Worm (Caenorhabditis elegans) whole organism, mixed stage, embryonic: Measurements from ENCODE around the gene pei-1.

Experiments
- M03D4.4 ChIP-seq: sonication (generic microtip); optimal IDR thresholded peaks from 2 replicates; lab custom pipeline; 2017; ENCODE audit warnings: mild to moderate bottlenecking, missing genetic modification characterization, missing compliant biosample characterization
- ceh-39 ChIP-seq: fragments of 150-350 bp; optimal IDR thresholded peaks from 2 replicates; lab custom pipeline; 2014; ENCODE audit warnings: missing biosample characterization, missing genetic modification characterization
- ceh-43 ChIP-seq: fragments of 200-800 bp; sonication (Bioruptor generic); optimal IDR thresholded peaks from 2 replicates; lab custom pipeline; 2018; ENCODE audit warnings: mild to moderate bottlenecking, missing genetic modification characterization, moderate library complexity, missing compliant biosample characterization
- cnd-1 ChIP-seq: fragments of 200-800 bp; sonication (Bioruptor generic); optimal IDR thresholded peaks from 2 replicates; lab custom pipeline; 2018; ENCODE audit warnings: mild to moderate bottlenecking, missing genetic modification characterization, missing compliant biosample characterization
- drap-1 ChIP-seq: fragments of 200-800 bp; sonication (Bioruptor generic); optimal IDR thresholded peaks from 3 replicates; lab custom pipeline; 2018; ENCODE audit warnings: mild to moderate bottlenecking, missing genetic modification characterization, missing compliant biosample characterization
- elt-1 ChIP-seq: sonication (generic microtip); optimal IDR thresholded peaks from 2 replicates; lab custom pipeline; 2017; ENCODE audit warnings: missing genetic modification characterization, mild to moderate bottlenecking, missing compliant biosample characterization, antibody characterized with exemption, moderate library complexity, borderline replicate concordance; ENCODE audit not compliant: insufficient read depth
- elt-3 ChIP-seq: fragments of 150-350 bp; optimal IDR thresholded peaks from 2 replicates; lab custom pipeline; 2014; ENCODE audit warnings: missing biosample characterization, missing genetic modification characterization
- flh-1 ChIP-seq: fragments of 200-800 bp; sonication (Bioruptor generic); optimal IDR thresholded peaks from 2 replicates; lab custom pipeline; 2018; ENCODE audit warnings: mild to moderate bottlenecking, missing genetic modification characterization, moderate library complexity, missing compliant biosample characterization
- ham-2 ChIP-seq: fragments of 200-800 bp; sonication (Bioruptor generic); optimal IDR thresholded peaks from 2 replicates; lab custom pipeline; 2018; ENCODE audit warnings: mild to moderate bottlenecking, missing genetic modification characterization, missing compliant biosample characterization
- lin-32 ChIP-seq: fragments of 200-800 bp; sonication (Bioruptor generic); optimal IDR thresholded peaks from 2 replicates; lab custom pipeline; 2018; ENCODE audit warnings: mild to moderate bottlenecking, missing genetic modification characterization, missing compliant biosample characterization
- lsy-2 ChIP-seq: fragments of 150-350 bp; optimal IDR thresholded peaks from 2 replicates; lab custom pipeline; 2014; ENCODE audit warnings: missing biosample characterization, missing genetic modification characterization
- mab-5 ChIP-seq: fragments of 150-350 bp; optimal IDR thresholded peaks from 2 replicates; lab custom pipeline; 2014; ENCODE audit warnings: missing biosample characterization, missing genetic modification characterization
- nhr-12 ChIP-seq: fragments of 150-350 bp; optimal IDR thresholded peaks from 2 replicates; lab custom pipeline; 2014; ENCODE audit warnings: missing biosample characterization, missing genetic modification characterization
- nhr-2 ChIP-seq: fragments of 150-350 bp; optimal IDR thresholded peaks from 2 replicates; lab custom pipeline; 2014; ENCODE audit warnings: missing biosample characterization, missing genetic modification characterization
- nhr-28 ChIP-seq: fragments of 150-350 bp; optimal IDR thresholded peaks from 2 replicates; lab custom pipeline; 2014; ENCODE audit warnings: missing biosample characterization, missing genetic modification characterization
- nhr-76 ChIP-seq: sonication (generic microtip); optimal IDR thresholded peaks from 2 replicates; lab custom pipeline; 2017; ENCODE audit warnings: missing biosample characterization, missing genetic modification characterization
- pha-4 ChIP-seq: fragments of 150-350 bp; optimal IDR thresholded peaks from 2 replicates; lab custom pipeline; 2018; ENCODE audit warnings: missing biosample characterization, missing genetic modification reagents, missing genetic modification characterization
- sem-2 ChIP-seq: fragments of 200-800 bp; sonication (Bioruptor generic); optimal IDR thresholded peaks from 2 replicates; lab custom pipeline; 2018; ENCODE audit warnings: mild to moderate bottlenecking, missing genetic modification characterization, missing compliant biosample characterization
- snpc-4 ChIP-seq: fragments of 150-350 bp; optimal IDR thresholded peaks from 2 replicates; lab custom pipeline; 2014; ENCODE audit warnings: missing biosample characterization, missing genetic modification characterization
- sptf-1 ChIP-seq: sonication (generic microtip); optimal IDR thresholded peaks from 2 replicates; lab custom pipeline; 2017; ENCODE audit warnings: mild to moderate bottlenecking, missing genetic modification characterization, moderate library complexity, missing compliant biosample characterization
- unc-120 ChIP-seq: sonication (generic microtip); optimal IDR thresholded peaks from 2 replicates; lab custom pipeline; 2017; ENCODE audit warnings: missing genetic modification characterization, missing compliant biosample characterization; ENCODE audit not compliant: poor library complexity, severe bottlenecking
- unc-39 ChIP-seq: fragments of 150-350 bp; optimal IDR thresholded peaks from 2 replicates; lab custom pipeline; 2014; ENCODE audit warnings: missing biosample characterization, missing genetic modification characterization
- unc-62 ChIP-seq: fragments of 150-350 bp; optimal IDR thresholded peaks from 2 replicates; lab custom pipeline; 2014; ENCODE audit warnings: missing biosample characterization, missing genetic modification reagents, missing genetic modification characterization
- zip-8 ChIP-seq: fragments of 150-350 bp; optimal IDR thresholded peaks from 2 replicates; lab custom pipeline; 2014; ENCODE audit warnings: missing biosample characterization, missing genetic modification characterization

pei-1 gene

DNA sequence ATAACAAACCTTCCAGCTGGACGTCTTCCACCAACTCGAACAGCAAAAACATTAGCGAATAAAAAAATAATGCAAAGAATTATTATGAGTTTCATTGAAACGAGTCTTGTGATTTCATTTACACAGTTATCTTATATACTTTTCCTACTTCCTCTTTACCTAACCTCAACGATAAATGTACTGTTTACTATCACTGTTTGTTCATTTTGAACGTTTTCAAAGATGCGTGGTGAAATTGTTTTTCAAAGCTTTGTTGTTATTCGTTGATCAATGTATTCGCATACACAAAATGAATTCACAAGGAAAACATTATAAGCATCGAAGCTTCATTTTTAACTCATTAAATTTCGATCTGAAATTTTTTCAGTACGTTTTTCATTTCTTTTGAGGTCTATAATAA lies 30.0 kb upstream of the pei-1 start, which contains the start of gene W09C2.7:
Gene W09C2.7, minus strand, starts transcription at position 101 of the 400 bp plus-strand sequence.
- TF ChIP-seq sptf-1 (tag; lab: Kevin White, UChicago): no peak
- no peak for TF ChIP-seq nhr-12 (tag; lab: Kevin White, UChicago)
- TF ChIP-seq nhr-76 (tag; lab: Kevin White, UChicago): no peak
- TF ChIP-seq ceh-43: no peak
- TF ChIP-seq sem-2 (GFP tag; lab: Kevin White, UChicago): no peak
- TF ChIP-seq unc-39 (tag; lab: Kevin White, UChicago): no peak
- TF ChIP-seq nhr-2 (tag; lab: Kevin White, UChicago): no peak
- TF ChIP-seq lin-32 (GFP tag; lab: Kevin White, UChicago): no peak
- TF ChIP-seq nhr-28 (tag; lab: Kevin White, UChicago): no peak
- no peak for TF ChIP-seq snpc-4 (tag; lab: Kevin White, UChicago)
- no peak for TF ChIP-seq zip-8 (tag; lab: Kevin White, UChicago)
- TF ChIP-seq lsy-2: no peak
- TF ChIP-seq cnd-1 (tag; lab: Kevin White, UChicago): no peak
- no peak for TF ChIP-seq elt-3 (tag; lab: Kevin White, UChicago)
- TF ChIP-seq pha-4 (tag; lab: Kevin White, UChicago): no peak
- no peak for TF ChIP-seq mab-5 (tag; lab: Kevin White, UChicago)
- no peak for TF ChIP-seq drap-1 (GFP tag; lab: Kevin White, UChicago)

DNA sequence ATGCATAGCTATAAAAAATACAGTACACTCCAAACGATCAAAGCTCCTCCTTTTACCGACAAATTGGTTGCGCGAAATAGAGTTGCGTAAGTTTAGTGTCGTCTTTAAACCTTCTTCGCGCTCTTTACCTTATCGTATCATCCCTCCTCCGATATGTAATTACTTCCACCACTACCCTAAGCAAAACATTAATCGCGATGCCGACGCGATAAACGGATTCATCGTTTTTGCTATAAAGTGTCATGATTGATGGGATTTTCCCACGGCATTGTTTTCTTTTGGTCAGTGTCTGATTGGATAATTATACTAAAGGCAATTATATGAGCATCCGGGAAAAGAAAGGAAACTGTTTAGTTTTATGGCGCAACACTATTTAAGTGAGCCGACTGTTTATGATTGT lies 26.5 kb upstream of the pei-1 start:
- TF ChIP-seq ceh-43: peak; percentile 30
- peak; percentile 99 for TF ChIP-seq elt-1 (tag; lab: Kevin White, UChicago)
- peak; percentile 27 for TF ChIP-seq nhr-2 (tag; lab: Kevin White, UChicago)
- no peak for TF ChIP-seq M03D4.4
- TF ChIP-seq elt-3 (tag; lab: Kevin White, UChicago): no peak
- TF ChIP-seq unc-62 (GFP tag; lab: Kevin White, UChicago): peak; percentile 9

DNA sequence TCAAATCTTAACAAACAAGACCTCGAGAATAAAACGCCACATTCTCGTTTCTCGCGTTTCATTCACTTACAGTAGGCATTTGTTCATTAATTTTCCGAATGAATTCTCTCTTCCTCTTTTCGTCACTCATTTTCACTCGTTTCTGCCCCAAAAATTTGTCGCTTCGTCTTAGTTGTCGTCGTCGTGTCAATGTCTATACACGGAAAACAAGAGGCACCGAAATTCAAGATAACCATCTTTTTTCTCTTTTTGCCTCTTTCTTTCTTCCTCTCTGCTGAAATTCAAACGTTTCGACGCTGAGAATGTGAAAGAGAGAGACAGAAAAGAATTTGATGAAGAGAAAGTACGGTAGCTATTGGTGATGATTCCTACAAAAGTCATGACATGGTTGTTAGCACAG lies 25.7 kb upstream of the pei-1 start:
- TF ChIP-seq elt-1 (tag; lab: Kevin White, UChicago) (peak; percentile 89), mab-5 (tag; lab: Kevin White, UChicago) (no peak)

DNA sequence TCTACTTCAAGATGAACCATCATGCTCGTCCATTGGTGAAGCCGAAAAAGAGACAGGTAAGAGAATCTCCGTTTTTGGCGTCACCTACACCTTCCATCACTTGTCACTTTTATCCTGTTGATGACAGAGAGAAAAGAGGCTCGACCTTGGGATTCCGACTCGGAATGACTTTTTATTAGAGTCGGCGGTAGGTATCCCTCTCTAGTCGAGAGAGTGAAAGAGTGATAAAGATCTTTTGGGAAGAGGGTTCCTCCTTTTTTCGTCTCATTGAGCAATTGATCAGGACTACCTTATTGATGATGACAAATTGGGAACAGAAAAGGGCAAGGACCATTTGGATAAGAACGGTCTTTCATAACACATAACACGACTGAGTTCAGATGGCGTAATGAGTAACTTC lies 25.0 kb upstream of the pei-1 start:
- TF ChIP-seq unc-120 (tag; lab: Kevin White, UChicago) (no peak), elt-1 (tag; lab: Kevin White, UChicago) (peak; percentile 98), lsy-2 (no peak), cnd-1 (tag; lab: Kevin White, UChicago) (no peak), nhr-2 (tag; lab: Kevin White, UChicago) (peak; percentile 18), unc-62 (GFP tag; lab: Kevin White, UChicago) (peak; percentile 52)

DNA sequence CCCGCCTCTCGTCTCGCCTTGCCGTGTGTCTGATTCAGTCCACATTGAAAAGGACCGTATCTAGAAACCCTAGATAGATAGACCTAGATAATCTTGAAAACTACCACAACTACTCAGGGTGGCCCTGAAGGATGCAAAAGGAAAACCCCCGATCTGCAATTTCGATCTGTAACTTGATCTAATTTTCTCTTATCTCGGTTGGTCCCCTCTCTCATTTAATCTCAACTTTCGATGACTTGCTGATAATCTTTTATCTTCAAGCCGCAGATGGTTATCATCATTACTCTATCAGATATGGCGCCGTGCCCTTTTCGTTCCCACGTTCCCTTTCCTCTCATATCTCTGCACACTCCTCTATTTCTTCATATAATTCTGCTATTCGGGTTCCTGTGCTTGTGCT lies 23.2 kb upstream of the pei-1 start:
- no peak for TF ChIP-seq ceh-39 (tag; lab: Kevin White, UChicago)
- peak; percentile 56 for TF ChIP-seq ham-2 (GFP tag; lab: Kevin White, UChicago)
- peak; percentile 100 for TF ChIP-seq elt-1 (tag; lab: Kevin White, UChicago)

DNA sequence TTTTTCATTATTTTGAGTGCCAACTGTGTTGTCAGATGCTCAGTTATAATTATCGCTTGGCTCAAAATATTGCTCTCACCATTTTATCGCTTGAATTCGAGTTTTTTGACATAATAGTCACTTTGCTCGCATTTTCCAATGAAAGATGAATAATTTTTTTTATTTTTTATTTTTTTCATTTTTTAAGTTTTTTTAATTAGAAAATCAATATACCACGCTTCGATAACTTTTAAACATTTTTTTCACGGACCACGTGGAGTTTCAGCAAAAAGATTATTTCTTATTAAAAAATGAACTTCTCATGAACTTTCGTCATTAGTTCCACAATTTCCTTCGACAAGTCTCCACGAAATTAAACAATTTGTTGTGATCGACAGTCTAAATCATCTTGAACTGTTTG lies 22.4 kb upstream of the pei-1 start, which contains the start of gene elt-1:
Gene elt-1, plus strand, starts transcription at position 301 of the 400 bp plus-strand sequence.
- no peak for TF ChIP-seq flh-1 (GFP tag; lab: Kevin White, UChicago)
- no peak for TF ChIP-seq mab-5 (tag; lab: Kevin White, UChicago)
- TF ChIP-seq elt-3 (tag; lab: Kevin White, UChicago): no peak
- no peak for TF ChIP-seq sem-2 (GFP tag; lab: Kevin White, UChicago)

DNA sequence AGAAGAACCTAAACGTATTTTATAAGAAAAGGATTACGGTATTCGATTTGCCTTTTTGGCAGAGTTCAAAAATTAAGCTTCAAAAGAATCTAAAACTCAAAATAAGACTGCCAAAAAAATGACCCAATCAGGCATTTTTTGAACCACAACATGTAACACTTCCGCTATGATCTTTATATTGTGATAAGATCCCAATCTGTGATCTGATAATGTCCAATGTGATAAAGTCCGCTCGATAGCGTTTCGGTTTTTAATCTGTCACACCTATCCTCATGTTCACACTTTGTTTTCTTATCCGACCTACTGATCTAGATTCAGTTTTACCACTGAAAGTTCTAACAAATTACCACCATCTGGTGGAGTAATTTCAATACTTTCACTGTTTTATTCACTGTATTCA lies 21.7 kb upstream of the pei-1 start:
- TF ChIP-seq sptf-1 (tag; lab: Kevin White, UChicago) (no peak), elt-1 (tag; lab: Kevin White, UChicago) (peak; percentile 100)
- TF ChIP-seq, all 35 proteins: peak for 1
